Fruit fly (Drosophila melanogaster) S2 (cell line): Measurements from ENCODE around the gene Him.

ENCODE experiments used
- CG8478 ChIP-seq: fragments of >200 bp; optimal IDR thresholded peaks from 2 replicates; lab custom pipeline; 2018
- CTCF ChIP-seq, 2 experiments: fragments of >200 bp; optimal IDR thresholded peaks; 2 replicates each; lab custom pipeline; 2018

DNA sequence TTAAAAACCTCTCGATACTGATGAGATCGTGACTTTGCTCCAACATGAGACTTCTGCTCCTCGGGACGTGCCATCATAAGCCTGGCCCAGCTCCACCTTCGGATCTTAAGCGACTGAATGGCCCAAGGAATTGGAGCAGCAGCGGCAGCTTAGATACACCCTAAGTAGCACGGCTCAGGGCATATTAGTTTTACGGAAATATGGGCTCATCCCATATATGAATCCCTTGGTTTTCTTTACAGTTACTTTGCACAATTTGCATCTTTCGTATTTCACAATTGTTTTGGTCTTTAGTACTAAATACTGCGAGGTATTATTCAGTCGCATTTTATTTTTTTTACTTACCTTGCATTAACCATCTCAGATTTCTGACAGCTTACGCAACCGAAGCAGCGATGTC lies 4.2 kb upstream of the Him start, which contains the start of gene Hesr:
- TF ChIP-seq CTCF (optimal IDR thresholded peaks at IDR 0.05; lab: Kevin White, UChicago) (no peak), CG8478 (lab: Kevin White, UChicago) (no peak)
